Fruit fly (Drosophila melanogaster) whole organism, embryonic: ENCODE measurements around the gene Usp30.

Experiments used
- CG10267 ChIP-seq: fragments of 200-800 bp; sonication (Bioruptor generic); optimal IDR thresholded peaks from 2 replicates; lab custom pipeline; 2018; ENCODE audit warnings: missing biosample characterization, mild to moderate bottlenecking, missing genetic modification characterization, moderate library complexity
- CG11696 ChIP-seq: fragments of 200-800 bp; sonication (Bioruptor generic); IDR thresholded peaks from 2 replicates; pipeline ENCODE4 v1.3.6; 2022; ENCODE audit warnings: missing biosample characterization, missing genetic modification characterization
- CG11723 ChIP-seq: fragments of 200-800 bp; sonication (Bioruptor generic); optimal IDR thresholded peaks from 2 replicates; lab custom pipeline; 2017; ENCODE audit warnings: missing biosample characterization, mild to moderate bottlenecking, missing genetic modification characterization
- CG13287 ChIP-seq: fragments of 200-800 bp; sonication (Bioruptor generic); IDR thresholded peaks from 2 replicates; pipeline ENCODE4 v1.3.6; 2022; ENCODE audit warnings: missing biosample characterization, missing genetic modification characterization; ENCODE audit not compliant: partially characterized antibody
- CG17328 ChIP-seq: fragments of 200-800 bp; sonication (Bioruptor generic); IDR thresholded peaks from 2 replicates; pipeline ENCODE4 v1.3.6; 2022; ENCODE audit warnings: missing biosample characterization, missing genetic modification characterization
- CG17912 ChIP-seq: fragments of 200-800 bp; sonication (Bioruptor generic); optimal IDR thresholded peaks from 2 replicates; lab custom pipeline; 2018; ENCODE audit warnings: missing biosample characterization, mild to moderate bottlenecking, missing genetic modification characterization
- CG2129 ChIP-seq: fragments of 200-800 bp; sonication (Bioruptor generic); IDR thresholded peaks from 2 replicates; pipeline ENCODE4 v1.3.6; 2022; ENCODE audit warnings: missing biosample characterization, missing genetic modification characterization; ENCODE audit not compliant: partially characterized antibody
- CG2678 ChIP-seq: fragments of 200-800 bp; sonication (Bioruptor generic); optimal IDR thresholded peaks from 3 replicates; lab custom pipeline; 2019; ENCODE audit warnings: missing biosample characterization, mild to moderate bottlenecking, missing genetic modification characterization, moderate library complexity
- CG2875 ChIP-seq: fragments of 200-800 bp; sonication (Bioruptor generic); optimal IDR thresholded peaks from 2 replicates; lab custom pipeline; 2017; ENCODE audit warnings: missing biosample characterization, mild to moderate bottlenecking, missing genetic modification characterization, missing genetic modification reagents
- CG2889 ChIP-seq: fragments of 200-800 bp; sonication (Bioruptor generic); IDR thresholded peaks from 3 replicates; pipeline ENCODE4 v1.3.6; 2022; ENCODE audit warnings: missing biosample characterization, missing genetic modification characterization
- CG33557 ChIP-seq: fragments of 200-800 bp; sonication (Bioruptor generic); optimal IDR thresholded peaks from 2 replicates; lab custom pipeline; 2019; ENCODE audit warnings: missing biosample characterization, mild to moderate bottlenecking, missing genetic modification characterization, moderate library complexity
- CG3726 ChIP-seq: fragments of 200-800 bp; sonication (Bioruptor generic); IDR thresholded peaks from 3 replicates; pipeline ENCODE4, ENCODE4 v1.3.6; 2022; ENCODE audit warnings: missing biosample characterization, missing genetic modification characterization
- CG3995 ChIP-seq: fragments of 200-800 bp; sonication (Bioruptor generic); optimal IDR thresholded peaks from 3 replicates; lab custom pipeline; 2016; ENCODE audit warnings: missing biosample characterization, missing genetic modification characterization
- CG4424 ChIP-seq: fragments of 200-800 bp; sonication (Bioruptor generic); optimal IDR thresholded peaks from 3 replicates; lab custom pipeline; 2016; ENCODE audit warnings: missing biosample characterization, missing genetic modification characterization
- CG8478 ChIP-seq: fragments of >200 bp; optimal IDR thresholded peaks from 2 replicates; lab custom pipeline; 2018
- CkIIα-i1 ChIP-seq: fragments of 200-800 bp; sonication (Bioruptor generic); IDR thresholded peaks from 2 replicates; pipeline ENCODE4 v1.3.6; 2022; ENCODE audit warnings: missing biosample characterization, missing genetic modification characterization
- D ChIP-seq, 2 experiments: fragments of 200-800 bp in 1 of 2; fragments of >200 bp in 1 of 2; sonication (Bioruptor generic) in 1 of 2; optimal IDR thresholded peaks; 2 replicates in 1 of 2; 3 replicates in 1 of 2; lab custom pipeline; 2017; ENCODE audit warnings: mild to moderate bottlenecking in 1 of 2, missing biosample characterization in 1 of 2, missing genetic modification characterization in 1 of 2, missing genetic modification reagents in 1 of 2
- Dad ChIP-seq: fragments of 200-800 bp; sonication (Bioruptor generic); optimal IDR thresholded peaks from 3 replicates; lab custom pipeline; 2016; ENCODE audit warnings: missing biosample characterization, missing genetic modification characterization
- Fer2 ChIP-seq: fragments of 200-800 bp; sonication (Bioruptor generic); optimal IDR thresholded peaks from 2 replicates; lab custom pipeline; 2018; ENCODE audit warnings: missing biosample characterization, mild to moderate bottlenecking, missing genetic modification characterization, moderate library complexity
- Hand ChIP-seq: fragments of 200-800 bp; sonication (Bioruptor generic); optimal IDR thresholded peaks from 2 replicates; lab custom pipeline; 2017; ENCODE audit warnings: mild to moderate bottlenecking, missing biosample characterization, missing genetic modification reagents, missing genetic modification characterization
- Med ChIP-seq: fragments of 200-800 bp; sonication (Bioruptor generic); peaks from one replicate; lab custom pipeline; 2016; ENCODE audit warnings: missing biosample characterization, missing genetic modification characterization, mild to moderate bottlenecking, inconsistent platforms, moderate library complexity
- Mes4 ChIP-seq: fragments of 200-800 bp; sonication (Bioruptor generic); optimal IDR thresholded peaks from 2 replicates; lab custom pipeline; 2016; ENCODE audit warnings: missing biosample characterization, missing genetic modification characterization
- NK7.1 ChIP-seq: fragments of 200-800 bp; sonication (Bioruptor generic); optimal IDR thresholded peaks from 3 replicates; lab custom pipeline; 2016; ENCODE audit warnings: missing biosample characterization, missing genetic modification characterization
- Ssrp ChIP-seq: fragments of 200-800 bp; sonication (Bioruptor generic); optimal IDR thresholded peaks from 2 replicates; lab custom pipeline; 2018; ENCODE audit warnings: missing biosample characterization, mild to moderate bottlenecking, missing genetic modification characterization, moderate library complexity
- Xbp1 ChIP-seq: fragments of 200-800 bp; sonication (Bioruptor generic); optimal IDR thresholded peaks from 3 replicates; lab custom pipeline; 2016; ENCODE audit warnings: missing biosample characterization, mild to moderate bottlenecking, missing genetic modification characterization
- aop ChIP-seq: fragments of 200-800 bp; sonication (Bioruptor generic); IDR thresholded peaks from 2 replicates; pipeline ENCODE4 v1.3.6; 2022; ENCODE audit warnings: missing biosample characterization, missing genetic modification characterization
- caup ChIP-seq: fragments of 200-800 bp; sonication (Bioruptor generic); optimal IDR thresholded peaks from 3 replicates; lab custom pipeline; 2017; ENCODE audit warnings: missing biosample characterization, mild to moderate bottlenecking, missing genetic modification characterization, moderate library complexity; ENCODE audit not compliant: severe bottlenecking
- da ChIP-seq: fragments of 200-800 bp; sonication (Bioruptor generic); optimal IDR thresholded peaks from 2 replicates; lab custom pipeline; 2016; ENCODE audit warnings: missing biosample characterization, missing genetic modification characterization
- dimm ChIP-seq: fragments of 200-800 bp; sonication (Bioruptor generic); IDR thresholded peaks from 2 replicates; pipeline ENCODE4 v1.3.6; 2022; ENCODE audit warnings: missing biosample characterization, missing genetic modification characterization
- disco-r ChIP-seq: fragments of 200-800 bp; sonication (Bioruptor generic); optimal IDR thresholded peaks from 2 replicates; lab custom pipeline; 2016; ENCODE audit warnings: missing biosample characterization, missing genetic modification characterization
- en ChIP-seq: fragments of 200-800 bp; sonication (Bioruptor generic); optimal IDR thresholded peaks from 2 replicates; lab custom pipeline; 2016; ENCODE audit warnings: missing biosample characterization, missing genetic modification characterization
- gcm ChIP-seq: fragments of 200-800 bp; sonication (Bioruptor generic); optimal IDR thresholded peaks from 2 replicates; lab custom pipeline; 2019; ENCODE audit warnings: missing biosample characterization, mild to moderate bottlenecking, missing genetic modification characterization, moderate library complexity
- hbn ChIP-seq: fragments of 200-800 bp; sonication (Bioruptor generic); IDR thresholded peaks from 2 replicates; pipeline ENCODE4 v1.3.6; 2022; ENCODE audit warnings: missing biosample characterization, missing genetic modification characterization; ENCODE audit not compliant: partially characterized antibody
- hth ChIP-seq: fragments of >200 bp; optimal IDR thresholded peaks from 2 replicates; lab custom pipeline; 2017; ENCODE audit warnings: inconsistent platforms
- inv ChIP-seq: fragments of 200-800 bp; sonication (Bioruptor generic); IDR thresholded peaks from 2 replicates; pipeline ENCODE4 v1.3.6; 2022; ENCODE audit warnings: missing biosample characterization, missing genetic modification characterization; ENCODE audit not compliant: partially characterized antibody
- klu ChIP-seq: fragments of 200-800 bp; sonication (Bioruptor generic); IDR thresholded peaks from 2 replicates; pipeline ENCODE4 v1.3.6; 2022; ENCODE audit warnings: missing biosample characterization, missing genetic modification characterization
- lilli ChIP-seq: fragments of 200-800 bp; sonication (Bioruptor generic); optimal IDR thresholded peaks from 3 replicates; lab custom pipeline; 2016; ENCODE audit warnings: missing biosample characterization, missing genetic modification characterization
- onecut ChIP-seq: fragments of 200-800 bp; sonication (Bioruptor generic); IDR thresholded peaks from 2 replicates; pipeline ENCODE4 v1.3.6; 2022; ENCODE audit warnings: missing biosample characterization, missing genetic modification characterization
- peb ChIP-seq: fragments of 200-800 bp; sonication (Bioruptor generic); IDR thresholded peaks from 2 replicates; pipeline ENCODE4 v1.3.6; 2022; ENCODE audit warnings: missing biosample characterization, missing genetic modification characterization
- pfk ChIP-seq: fragments of 200-800 bp; sonication (Bioruptor generic); optimal IDR thresholded peaks from 2 replicates; lab custom pipeline; 2018; ENCODE audit warnings: missing biosample characterization, mild to moderate bottlenecking, missing genetic modification characterization, moderate library complexity
- prd ChIP-seq, 3 experiments: fragments of >200 bp in 2 of 3; fragments of 200-800 bp in 1 of 3; sonication (Bioruptor generic) in 1 of 3; optimal IDR thresholded peaks in 2 of 3; IDR thresholded peaks in 1 of 3; 2 replicates in 2 of 3; 3 replicates in 1 of 3; pipeline versions ENCODE4 v1.3.6 to Lab custom; 2017 to 2022; ENCODE audit warnings: missing biosample characterization in 1 of 3, missing genetic modification characterization in 1 of 3
- pum ChIP-seq: fragments of 200-800 bp; sonication (Bioruptor generic); optimal IDR thresholded peaks from 2 replicates; lab custom pipeline; 2016; ENCODE audit warnings: missing biosample characterization, missing genetic modification characterization
- sd ChIP-seq: fragments of 200-800 bp; sonication (Bioruptor generic); optimal IDR thresholded peaks from 3 replicates; lab custom pipeline; 2018; ENCODE audit warnings: missing biosample characterization, mild to moderate bottlenecking, missing genetic modification characterization, moderate library complexity
- sna ChIP-seq: fragments of 200-800 bp; sonication (Bioruptor generic); IDR thresholded peaks from 2 replicates; pipeline ENCODE4 v1.3.6; 2022; ENCODE audit warnings: missing biosample characterization, missing genetic modification characterization; ENCODE audit not compliant: partially characterized antibody
- ttk ChIP-seq: fragments of 200-800 bp; sonication (Bioruptor generic); IDR thresholded peaks from 2 replicates; pipeline ENCODE4 v2.1.2; 2022; ENCODE audit warnings: missing biosample characterization, missing genetic modification characterization
- vnd ChIP-seq: fragments of 200-800 bp; sonication (Bioruptor generic); IDR thresholded peaks from 3 replicates; pipeline ENCODE4 v1.3.6; 2022; ENCODE audit warnings: missing biosample characterization, missing genetic modification characterization; ENCODE audit not compliant: partially characterized antibody
- vvl ChIP-seq: fragments of 200-800 bp; sonication (Bioruptor generic); IDR thresholded peaks from 2 replicates; pipeline ENCODE4 v1.3.6; 2022; ENCODE audit warnings: missing biosample characterization, missing genetic modification characterization
- z ChIP-seq: fragments of 200-800 bp; sonication (Bioruptor generic); IDR thresholded peaks from 3 replicates; pipeline ENCODE4 v1.3.6; 2022; ENCODE audit warnings: missing biosample characterization, missing genetic modification characterization

The Usp30 gene

DNA sequence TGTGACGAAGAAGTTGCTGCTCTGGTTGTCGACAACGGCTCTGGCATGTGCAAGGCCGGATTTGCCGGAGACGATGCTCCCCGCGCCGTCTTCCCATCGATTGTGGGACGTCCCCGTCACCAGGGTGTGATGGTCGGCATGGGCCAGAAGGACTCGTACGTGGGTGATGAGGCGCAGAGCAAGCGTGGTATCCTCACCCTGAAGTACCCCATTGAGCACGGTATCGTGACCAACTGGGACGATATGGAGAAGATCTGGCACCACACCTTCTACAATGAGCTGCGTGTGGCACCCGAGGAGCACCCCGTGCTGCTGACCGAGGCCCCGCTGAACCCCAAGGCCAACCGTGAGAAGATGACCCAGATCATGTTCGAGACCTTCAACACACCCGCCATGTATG lies 23.1 kb upstream of the Usp30 start (continued):
- TF ChIP-seq CG11723 (GFP tag; lab: Kevin White, UChicago), result no peak
- TF ChIP-seq D (optimal IDR thresholded peaks at IDR 0.05; lab: Kevin White, UChicago), result no peak
- TF ChIP-seq D (GFP tag; optimal IDR thresholded peaks at IDR 0.05; lab: Kevin White, UChicago), result no peak
- TF ChIP-seq CkIIα-i1 (GFP tag; lab: Robert Waterston, UW), result 0 out of 2 replicates have a peak, but pooled peaks have one; percentile 16
- no peak for TF ChIP-seq CG8478 (lab: Kevin White, UChicago)
- TF ChIP-seq hth (lab: Kevin White, UChicago), result no peak
- TF ChIP-seq CG2889 (GFP tag; lab: Robert Waterston, UW), result peak; percentile 11; the same call in 1 of the 3 replicates
- peak; percentile 63 for TF ChIP-seq Med (GFP tag; lab: Kevin White, UChicago)
- TF ChIP-seq lilli (GFP tag; lab: Kevin White, UChicago), result peak; percentile 32
- TF ChIP-seq ttk (GFP tag; lab: Robert Waterston, UW), result no peak
- no peak for TF ChIP-seq Xbp1 (GFP tag; lab: Kevin White, UChicago)
- TF ChIP-seq z (GFP tag; lab: Robert Waterston, UW), result no peak
- TF ChIP-seq peb (GFP tag; lab: Robert Waterston, UW), result no peak
- no peak for TF ChIP-seq CG17328 (GFP tag; lab: Robert Waterston, UW)
- no peak for TF ChIP-seq pum (GFP tag; lab: Kevin White, UChicago)
- no peak for TF ChIP-seq en (GFP tag; lab: Kevin White, UChicago)
- TF ChIP-seq CG11696 (GFP tag; lab: Robert Waterston, UW), result no peak
- TF ChIP-seq CG10267 (tag; lab: Kevin White, UChicago), result no peak
- TF ChIP-seq CG3726 (GFP tag; lab: Robert Waterston, UW), result 0 out of 3 replicates have a peak, but pooled peaks have one; percentile 33
- TF ChIP-seq CG17912 (GFP tag; lab: Kevin White, UChicago), result no peak
- no peak for TF ChIP-seq CG2129 (GFP tag; lab: Robert Waterston, UW)
- no peak for TF ChIP-seq dimm
- no peak for TF ChIP-seq CG13287 (GFP tag; lab: Robert Waterston, UW)
- no peak for TF ChIP-seq sna (GFP tag; lab: Robert Waterston, UW)
- TF ChIP-seq da (GFP tag; lab: Kevin White, UChicago), result no peak
- no peak for TF ChIP-seq Dad (GFP tag; lab: Kevin White, UChicago)
- TF ChIP-seq caup (GFP tag; lab: Kevin White, UChicago), result no peak
- no peak for TF ChIP-seq gcm (GFP tag; lab: Kevin White, UChicago)

DNA sequence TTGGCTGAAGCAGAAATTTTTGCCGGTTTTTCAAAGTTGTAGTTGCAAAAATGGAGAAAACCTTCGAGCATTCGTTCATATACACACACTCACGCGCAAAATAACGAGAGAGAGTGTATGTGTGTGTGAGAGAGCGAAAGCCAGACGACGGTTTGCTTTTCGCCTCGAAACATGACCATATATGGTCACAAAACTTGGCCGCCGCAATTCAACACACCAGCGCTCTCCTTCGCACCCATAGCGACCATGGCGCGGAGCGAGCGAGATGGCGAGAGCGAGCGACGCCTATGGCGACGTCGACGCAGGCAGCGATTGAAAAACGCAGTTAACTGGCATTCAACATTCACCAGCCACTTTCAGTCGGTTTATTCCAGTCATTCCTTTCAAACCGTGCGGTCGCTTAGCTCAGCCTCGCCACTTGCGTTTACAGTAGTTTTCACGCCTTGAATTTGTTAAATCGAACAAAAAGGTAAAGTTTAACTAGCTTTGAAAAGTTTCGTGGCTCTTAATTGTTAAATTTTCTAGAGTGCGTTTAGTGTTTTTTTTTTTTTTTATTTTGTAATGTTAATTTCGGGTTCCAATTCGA lies 22.1 kb upstream of the Usp30 start:
- TF ChIP-seq NK7.1 (GFP tag; lab: Kevin White, UChicago) (no peak), Hand (no peak), pfk (GFP tag; lab: Kevin White, UChicago) (peak; percentile 51), vnd (no peak), prd (optimal IDR thresholded peaks at IDR 0.05; lab: Kevin White, UChicago) (no peak), prd (GFP tag; IDR thresholded peaks at IDR 0.05; lab: Robert Waterston, UW) (0 out of 3 replicates have a peak, but pooled peaks have one; percentile 32), CG2678 (peak; percentile 19), CG4424 (GFP tag; lab: Kevin White, UChicago) (no peak), CG2875 (GFP tag; lab: Kevin White, UChicago) (peak; percentile 51), Fer2 (tag; lab: Kevin White, UChicago) (no peak), inv (GFP tag; lab: Robert Waterston, UW) (no peak), disco-r (GFP tag; lab: Kevin White, UChicago) (no peak), klu (GFP tag; lab: Robert Waterston, UW) (no peak), CG3995 (GFP tag; lab: Kevin White, UChicago) (no peak), onecut (no peak; the same call in 1 of the 2 replicates), vvl (peak; percentile 61; the same call in 1 of the 2 replicates), Xbp1 (GFP tag; lab: Kevin White, UChicago) (peak; percentile 10), CG33557 (GFP tag; lab: Kevin White, UChicago) (peak; percentile 1), Ssrp (tag; lab: Kevin White, UChicago) (no peak), aop (GFP tag; lab: Robert Waterston, UW) (no peak), hbn (GFP tag; lab: Robert Waterston, UW) (no peak), sd (peak; percentile 74), Mes4 (GFP tag; lab: Kevin White, UChicago) (no peak)
